Worm (Caenorhabditis elegans): Measurements from ENCODE around the gene nduc-2.

DNA sequence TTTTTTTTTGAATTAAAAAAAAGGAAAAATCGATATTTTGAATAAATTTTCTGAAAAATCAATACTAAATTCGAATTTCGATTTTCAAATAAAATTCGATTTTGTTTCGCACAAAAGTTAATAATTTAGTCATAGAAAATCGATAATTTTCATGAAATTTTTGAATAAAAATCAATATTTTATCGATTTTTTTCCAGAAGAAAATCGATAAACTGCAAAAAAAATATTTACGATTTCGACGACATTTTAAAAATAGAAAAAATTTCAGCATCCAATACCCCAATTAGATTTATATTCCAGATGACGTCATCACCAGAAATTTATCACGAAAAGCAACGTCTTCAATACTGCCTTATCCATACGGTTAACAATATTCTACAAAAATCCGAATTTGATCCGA, 49.7 kb downstream of the nduc-2 start, which contains the start of gene josd-1:
- TF ChIP-seq zfp-2 (tag; optimal IDR thresholded peaks at IDR 0.05) (no peak), nhr-6 (tag; optimal IDR thresholded peaks at IDR 0.05) (no peak), saeg-2 (GFP tag; IDR thresholded peaks at IDR 0.05) (no peak), mxl-2 (GFP tag; conservative IDR thresholded peaks at IDR 0.05) (no peak), nhr-11 (tag; optimal IDR thresholded peaks at IDR 0.05) (no peak), ceh-82 (tag; optimal IDR thresholded peaks at IDR 0.05) (no peak), egl-27 (tag; optimal IDR thresholded peaks at IDR 0.05) (no peak), mdl-1 (tag; optimal IDR thresholded peaks at IDR 0.05) (no peak), nhr-48 (tag; optimal IDR thresholded peaks at IDR 0.05) (no peak), fkh-10 (GFP tag; optimal IDR thresholded peaks at IDR 0.05) (no peak)
